Worm (Caenorhabditis elegans): ENCODE results near the gene hyl-2.

The hyl-2 gene

ce11 chrX:4649097-4649496 lies 50.2 kb downstream of the hyl-2 start, which contains the start of gene ent-5:
TSS of gene ent-5 (minus strand) at chrX:4649197.
- TF ChIP-seq zfp-2 (tag; optimal IDR thresholded peaks at IDR 0.05) = no peak
- no peak for TF ChIP-seq skn-1 (tag; optimal IDR thresholded peaks at IDR 0.05)
- no peak for TF ChIP-seq nhr-6 (tag; optimal IDR thresholded peaks at IDR 0.05)
- no peak for TF ChIP-seq Y105C5A.15 (GFP tag; IDR thresholded peaks at IDR 0.05)
- no peak for TF ChIP-seq arid-1 (GFP tag; conservative IDR thresholded peaks at IDR 0.05)
- TF ChIP-seq Y48G9A.11 (GFP tag; IDR thresholded peaks at IDR 0.05) = no peak
- no peak for TF ChIP-seq nhr-237 (tag; optimal IDR thresholded peaks at IDR 0.05)
- TF ChIP-seq ztf-11 (tag; optimal IDR thresholded peaks at IDR 0.05) = no peak
- no peak for TF ChIP-seq ctbp-1 (GFP tag; IDR thresholded peaks at IDR 0.05)

- TF ChIP-seq nhr-41 (GFP tag; IDR thresholded peaks at IDR 0.05) (no peak), nhr-6 (tag; optimal IDR thresholded peaks at IDR 0.05) (no peak), spr-3 (GFP tag; optimal IDR thresholded peaks at IDR 0.05) (no peak)
Observed at ce11 chrX:4647104-4647503, 52.2 kb downstream of the hyl-2 start, which contains the start of gene C46C11.4. TSS of gene C46C11.4 (minus strand) at chrX:4647204.

Data from whole organism, L4 larva.